Fruit fly (Drosophila melanogaster): ENCODE measurements around the gene Spt6.

Gene Spt6

dm6 chrX:6308852-6309251 lies 41.3 kb downstream of the Spt6 start, which contains the start of gene CG15894:
Gene CG15894 (plus strand): TSS chrX:6309212.
- TF ChIP-seq fru (GFP tag; optimal IDR thresholded peaks at IDR 0.05) = peak; percentile 6
- TF ChIP-seq Sp1 (GFP tag; optimal IDR thresholded peaks at IDR 0.05) = no peak

dm6 chrX:6310408-6310807 lies 42.8 kb downstream of the Spt6 start:
- TF ChIP-seq rgr (GFP tag; optimal IDR thresholded peaks at IDR 0.05) = no peak
- TF ChIP-seq usp (GFP tag; optimal IDR thresholded peaks at IDR 0.05) = no peak
- TF ChIP-seq sage (GFP tag; optimal IDR thresholded peaks at IDR 0.05) = no peak
- TF ChIP-seq lola (GFP tag; optimal IDR thresholded peaks at IDR 0.05) = no peak
- no peak for TF ChIP-seq Dfd (GFP tag; optimal IDR thresholded peaks at IDR 0.05)
- TF ChIP-seq Mio (GFP tag; optimal IDR thresholded peaks at IDR 0.05) = no peak
- no peak for TF ChIP-seq N (GFP tag; optimal IDR thresholded peaks at IDR 0.05)
- TF ChIP-seq CG9705 (GFP tag; optimal IDR thresholded peaks at IDR 0.05) = no peak

dm6 chrX:6311516-6311915 lies 43.9 kb downstream of the Spt6 start:
- TF ChIP-seq sv (GFP tag; optimal IDR thresholded peaks at IDR 0.05) (no peak), sage (GFP tag; optimal IDR thresholded peaks at IDR 0.05) (no peak), dsf (GFP tag; optimal IDR thresholded peaks at IDR 0.05; ENCODE audit: borderline replicate concordance) (no peak), h (GFP tag; optimal IDR thresholded peaks at IDR 0.05) (no peak), Abd-B (GFP tag; optimal IDR thresholded peaks at IDR 0.05) (no peak), GATAd (GFP tag; optimal IDR thresholded peaks at IDR 0.05) (no peak), Rel (GFP tag; optimal IDR thresholded peaks at IDR 0.05) (no peak), Rel (tag; optimal IDR thresholded peaks at IDR 0.05) (no peak), pan (optimal IDR thresholded peaks at IDR 0.05) (no peak), tai (GFP tag; optimal IDR thresholded peaks at IDR 0.05) (no peak), CG9705 (GFP tag; optimal IDR thresholded peaks at IDR 0.05) (no peak), psq (GFP tag; optimal IDR thresholded peaks at IDR 0.05) (no peak), Hr78 (GFP tag; optimal IDR thresholded peaks at IDR 0.05) (no peak), usp (GFP tag; optimal IDR thresholded peaks at IDR 0.05) (no peak), Dif (GFP tag; optimal IDR thresholded peaks at IDR 0.05; ENCODE audit: partially characterized antibody) (no peak), Dfd (GFP tag; optimal IDR thresholded peaks at IDR 0.05) (no peak), br (GFP tag; optimal IDR thresholded peaks at IDR 0.05) (no peak), ey (GFP tag; optimal IDR thresholded peaks at IDR 0.05) (no peak), dl (GFP tag; optimal IDR thresholded peaks at IDR 0.05; ENCODE audit: insufficient read depth in 1 of 2, partially characterized antibody in 2 of 2) (no peak), Hr83 (GFP tag; optimal IDR thresholded peaks at IDR 0.05; ENCODE audit: poor library complexity, severe bottlenecking) (no peak)

DNA sequence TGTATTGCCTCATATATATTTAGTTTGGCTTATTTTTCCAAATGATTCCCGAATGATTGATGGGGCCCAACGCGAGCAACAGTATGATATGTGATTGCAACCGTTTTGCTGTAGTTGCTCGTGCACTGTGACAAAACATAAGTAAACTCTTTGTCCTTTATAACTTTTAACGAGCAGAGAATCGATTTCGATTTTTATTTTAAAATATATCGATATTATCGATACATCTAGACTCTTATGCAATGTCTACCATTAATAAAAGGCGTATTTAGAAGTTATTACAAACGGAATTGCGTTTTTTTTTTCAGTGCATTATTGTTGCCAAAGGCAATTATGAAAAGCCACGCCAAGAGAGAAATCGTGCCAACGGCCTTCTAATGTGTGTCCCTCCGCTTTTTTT lies 48.0 kb downstream of the Spt6 start:
- TF ChIP-seq brk (GFP tag; optimal IDR thresholded peaks at IDR 0.05) = no peak
- no peak for TF ChIP-seq lola (GFP tag; optimal IDR thresholded peaks at IDR 0.05)
- no peak for TF ChIP-seq sv (GFP tag; optimal IDR thresholded peaks at IDR 0.05)
- TF ChIP-seq woc (GFP tag; optimal IDR thresholded peaks at IDR 0.05) = no peak

dm6 chrX:6316858-6317474 lies 49.4 kb downstream of the Spt6 start:
- TF ChIP-seq Dfd (GFP tag; optimal IDR thresholded peaks at IDR 0.05) (no peak), CG32264 (GFP tag; optimal IDR thresholded peaks at IDR 0.05) (no peak), rgr (GFP tag; optimal IDR thresholded peaks at IDR 0.05) (no peak), dmrt93B (GFP tag; optimal IDR thresholded peaks at IDR 0.05) (no peak), usp (GFP tag; optimal IDR thresholded peaks at IDR 0.05) (no peak), Dif (GFP tag; optimal IDR thresholded peaks at IDR 0.05; ENCODE audit: partially characterized antibody) (no peak), foxo (GFP tag; optimal IDR thresholded peaks at IDR 0.05) (peak in 1 of 2 experiments; percentile 39), Abd-B (GFP tag; optimal IDR thresholded peaks at IDR 0.05) (no peak), CrebA (GFP tag; optimal IDR thresholded peaks at IDR 0.05; ENCODE audit: borderline replicate concordance) (no peak), Hnf4 (GFP tag; optimal IDR thresholded peaks at IDR 0.05) (no peak), OdsH (GFP tag; optimal IDR thresholded peaks at IDR 0.05) (peak; percentile 3), Hr78 (GFP tag; optimal IDR thresholded peaks at IDR 0.05) (no peak), woc (GFP tag; optimal IDR thresholded peaks at IDR 0.05) (no peak), fru (GFP tag; optimal IDR thresholded peaks at IDR 0.05) (peak; percentile 21), Myc (optimal IDR thresholded peaks at IDR 0.05) (no peak), Mio (GFP tag; optimal IDR thresholded peaks at IDR 0.05) (no peak), br (GFP tag; optimal IDR thresholded peaks at IDR 0.05) (peak; percentile 45), brk (GFP tag; optimal IDR thresholded peaks at IDR 0.05) (no peak), Rel (GFP tag; optimal IDR thresholded peaks at IDR 0.05) (no peak), Rel (tag; optimal IDR thresholded peaks at IDR 0.05) (no peak), sv (GFP tag; optimal IDR thresholded peaks at IDR 0.05) (peak; percentile 53), jim (GFP tag; optimal IDR thresholded peaks at IDR 0.05) (no peak), Sp1 (GFP tag; optimal IDR thresholded peaks at IDR 0.05) (peak; percentile 19), Jra (GFP tag; optimal IDR thresholded peaks at IDR 0.05) (no peak), Vsx2 (GFP tag; optimal IDR thresholded peaks at IDR 0.05; ENCODE audit: partially characterized antibody) (no peak), sage (GFP tag; optimal IDR thresholded peaks at IDR 0.05) (no peak), dl (GFP tag; optimal IDR thresholded peaks at IDR 0.05; ENCODE audit: insufficient read depth in 1 of 2, partially characterized antibody in 2 of 2) (no peak), GATAd (GFP tag; optimal IDR thresholded peaks at IDR 0.05) (no peak), Hr83 (GFP tag; optimal IDR thresholded peaks at IDR 0.05; ENCODE audit: poor library complexity, severe bottlenecking) (no peak), HLH106 (tag; optimal IDR thresholded peaks at IDR 0.05) (peak; percentile 41), CG9705 (GFP tag; optimal IDR thresholded peaks at IDR 0.05) (no peak), tai (GFP tag; optimal IDR thresholded peaks at IDR 0.05) (no peak), N (GFP tag; optimal IDR thresholded peaks at IDR 0.05) (no peak)
